Worm (Caenorhabditis elegans) whole organism, L1 larva: ENCODE measurements around the gene pgp-4.

Experiments used
- C04F5.9 ChIP-seq: sonication (generic microtip); optimal IDR thresholded peaks from 2 replicates; lab custom pipeline; 2016; ENCODE audit warnings: missing genetic modification characterization, missing compliant biosample characterization
- C34B4.2 ChIP-seq: sonication (generic microtip); optimal IDR thresholded peaks from 2 replicates; lab custom pipeline; 2017; ENCODE audit warnings: mild to moderate bottlenecking, missing genetic modification characterization, missing compliant biosample characterization
- alr-1 ChIP-seq: fragments of 200-800 bp; sonication (Bioruptor generic); optimal IDR thresholded peaks from 2 replicates; lab custom pipeline; 2018; ENCODE audit warnings: borderline replicate concordance, mild to moderate bottlenecking, missing genetic modification characterization, missing compliant biosample characterization
- blmp-1 ChIP-seq: fragments of 150-350 bp; optimal IDR thresholded peaks from 2 replicates; lab custom pipeline; 2014; ENCODE audit warnings: missing biosample characterization, missing genetic modification characterization
- ceh-63 ChIP-seq: fragments of 200-800 bp; sonication (Bioruptor generic); optimal IDR thresholded peaks from 2 replicates; lab custom pipeline; 2018; ENCODE audit warnings: mild to moderate bottlenecking, missing genetic modification characterization, missing compliant biosample characterization
- ceh-90 ChIP-seq: sonication (generic microtip); optimal IDR thresholded peaks from 2 replicates; lab custom pipeline; 2016; ENCODE audit warnings: missing genetic modification characterization, missing compliant biosample characterization
- efl-1 ChIP-seq, 4 experiments: fragments of 150-350 bp; optimal IDR thresholded peaks in 3 of 4; peaks in 1 of 4; 1 replicate in 1 of 4; 2 replicates in 3 of 4; lab custom pipeline; 2014; ENCODE audit warnings: missing biosample characterization in 2 of 4, missing genetic modification characterization in 2 of 4, missing genetic modification reagents in 2 of 4
- egl-27 ChIP-seq, 2 experiments: fragments of 150-350 bp in 1 of 2; sonication (generic microtip); optimal IDR thresholded peaks; 3 replicates each; lab custom pipeline; 2017 to 2018; ENCODE audit warnings: missing biosample characterization in 2 of 2, missing genetic modification characterization in 2 of 2, missing genetic modification reagents in 2 of 2
- elt-2 ChIP-seq: sonication (generic microtip); optimal IDR thresholded peaks from 2 replicates; lab custom pipeline; 2016; ENCODE audit warnings: missing genetic modification characterization, mild to moderate bottlenecking, inconsistent platforms, missing compliant biosample characterization, missing genetic modification reagents
- ets-5 ChIP-seq: fragments of 200-800 bp; sonication (Bioruptor generic); IDR thresholded peaks from 2 replicates; pipeline ENCODE4 v1.3.6; 2022; ENCODE audit warnings: missing genetic modification characterization, missing compliant biosample characterization
- fkh-8 ChIP-seq: sonication (generic microtip); optimal IDR thresholded peaks from 2 replicates; lab custom pipeline; 2016; ENCODE audit warnings: mild to moderate bottlenecking, missing genetic modification characterization, missing compliant biosample characterization
- fos-1 ChIP-seq: fragments of 150-350 bp; optimal IDR thresholded peaks from 2 replicates; lab custom pipeline; 2014; ENCODE audit warnings: missing biosample characterization, missing genetic modification characterization
- isw-1 ChIP-seq: fragments of 200-800 bp; sonication (Bioruptor generic); IDR thresholded peaks from 2 replicates; pipeline ENCODE4 v1.3.6; 2022; ENCODE audit warnings: missing genetic modification characterization, missing compliant biosample characterization
- jun-1 ChIP-seq: fragments of 150-350 bp; optimal IDR thresholded peaks from 2 replicates; lab custom pipeline; 2014; ENCODE audit warnings: missing biosample characterization, missing genetic modification reagents, missing genetic modification characterization
- lin-14 ChIP-seq: fragments of 200-800 bp; sonication (Bioruptor generic); optimal IDR thresholded peaks from 2 replicates; lab custom pipeline; 2018; ENCODE audit warnings: mild to moderate bottlenecking, missing genetic modification characterization, moderate library complexity, missing compliant biosample characterization
- lin-15B ChIP-seq: fragments of 150-350 bp; sonication (generic microtip); optimal IDR thresholded peaks from 3 replicates; lab custom pipeline; 2014; ENCODE audit warnings: missing biosample characterization, missing genetic modification characterization
- lin-35 ChIP-seq, 2 experiments: fragments of 150-350 bp; optimal IDR thresholded peaks; 2 replicates each; lab custom pipeline; 2014; ENCODE audit warnings: missing biosample characterization in 2 of 2, missing genetic modification characterization in 2 of 2, missing genetic modification reagents in 2 of 2
- lir-3 ChIP-seq: sonication (generic microtip); optimal IDR thresholded peaks from 2 replicates; lab custom pipeline; 2016; ENCODE audit warnings: mild to moderate bottlenecking, missing genetic modification characterization, moderate library complexity, missing compliant biosample characterization; ENCODE audit not compliant: poor library complexity
- mab-9 ChIP-seq: fragments of 200-800 bp; sonication (Bioruptor generic); IDR thresholded peaks from 2 replicates; pipeline ENCODE4 v1.3.6; 2022; ENCODE audit warnings: missing genetic modification reagents, missing genetic modification characterization, missing compliant biosample characterization
- mep-1 ChIP-seq: fragments of 150-350 bp; optimal IDR thresholded peaks from 2 replicates; lab custom pipeline; 2014; ENCODE audit warnings: missing biosample characterization, missing genetic modification characterization
- nhr-237 ChIP-seq: fragments of 150-350 bp; optimal IDR thresholded peaks from 2 replicates; lab custom pipeline; 2014; ENCODE audit warnings: missing biosample characterization, missing genetic modification characterization
- nhr-28 ChIP-seq: fragments of 150-350 bp; optimal IDR thresholded peaks from 2 replicates; lab custom pipeline; 2014; ENCODE audit warnings: missing biosample characterization, missing genetic modification characterization
- nhr-47 ChIP-seq: sonication (generic microtip); optimal IDR thresholded peaks from 2 replicates; lab custom pipeline; 2016; ENCODE audit warnings: mild to moderate bottlenecking, missing genetic modification characterization, moderate library complexity, missing compliant biosample characterization
- nhr-84 ChIP-seq: sonication (generic microtip); optimal IDR thresholded peaks from 2 replicates; lab custom pipeline; 2017; ENCODE audit warnings: missing biosample characterization, missing genetic modification characterization
- skn-1 ChIP-seq: fragments of 150-350 bp; optimal IDR thresholded peaks from 2 replicates; lab custom pipeline; 2014; ENCODE audit warnings: missing biosample characterization, missing genetic modification characterization
- snu-23 ChIP-seq: sonication (generic microtip); optimal IDR thresholded peaks from 2 replicates; lab custom pipeline; 2016; ENCODE audit warnings: missing genetic modification characterization, missing compliant biosample characterization
- sup-37 ChIP-seq: fragments of 200-800 bp; sonication (Bioruptor generic); optimal IDR thresholded peaks from 2 replicates; lab custom pipeline; 2018; ENCODE audit warnings: mild to moderate bottlenecking, missing genetic modification characterization, missing compliant biosample characterization
- tbx-2 ChIP-seq: sonication (generic microtip); optimal IDR thresholded peaks from 2 replicates; lab custom pipeline; 2016; ENCODE audit warnings: missing genetic modification characterization, missing compliant biosample characterization
- tlp-1 ChIP-seq: fragments of 150-350 bp; optimal IDR thresholded peaks from 2 replicates; lab custom pipeline; 2014; ENCODE audit warnings: missing biosample characterization, missing genetic modification characterization
- unc-30 ChIP-seq: sonication (generic microtip); optimal IDR thresholded peaks from 2 replicates; lab custom pipeline; 2017; ENCODE audit warnings: missing biosample characterization, missing genetic modification characterization
- unc-86 ChIP-seq: sonication (generic microtip); optimal IDR thresholded peaks from 2 replicates; lab custom pipeline; 2016; ENCODE audit warnings: missing genetic modification characterization, missing compliant biosample characterization
- unc-98 ChIP-seq: fragments of 200-800 bp; sonication (Bioruptor generic); IDR thresholded peaks from 2 replicates; pipeline ENCODE4 v1.3.6; 2022; ENCODE audit warnings: missing genetic modification characterization, missing compliant biosample characterization
- vab-15 ChIP-seq: sonication (generic microtip); optimal IDR thresholded peaks from 2 replicates; lab custom pipeline; 2017; ENCODE audit warnings: missing genotype, mild to moderate bottlenecking, missing genetic modification characterization, missing compliant biosample characterization
- zip-4 ChIP-seq: fragments of 200-800 bp; sonication (Bioruptor generic); optimal IDR thresholded peaks from 2 replicates; lab custom pipeline; 2018; ENCODE audit warnings: mild to moderate bottlenecking, missing genetic modification characterization, moderate library complexity, missing compliant biosample characterization
- ztf-4 ChIP-seq: fragments of 150-350 bp; optimal IDR thresholded peaks from 2 replicates; lab custom pipeline; 2014; ENCODE audit warnings: missing biosample characterization, missing genetic modification characterization

pgp-4 gene

ce11 chrX:11315392-11315791 lies 42.2 kb upstream of the pgp-4 start, which contains the start of gene F08G12.11:
Gene F08G12.11 (minus strand): TSS chrX:11315572.
- TF ChIP-seq tbx-2 (tag; lab: Kevin White, UChicago): peak; percentile 43
- TF ChIP-seq C34B4.2 (tag; lab: Kevin White, UChicago): no peak

- TF ChIP-seq snu-23 (no peak), nhr-47 (tag; lab: Kevin White, UChicago) (no peak), isw-1 (GFP tag; lab: Robert Waterston, UW) (no peak), ceh-63 (GFP tag; lab: Kevin White, UChicago) (no peak)
These were observed 40.9 kb upstream of the pgp-4 start, which contains the start of gene nlp-57 for ce11 chrX:11316750-11317149. Gene nlp-57 (plus strand): TSS chrX:11317050.

ce11 chrX:11317939-11318338 lies 39.7 kb upstream of the pgp-4 start, which contains the start of gene hizr-1:
Gene hizr-1 (plus strand): TSS chrX:11318278.
- no peak for TF ChIP-seq unc-30
- no peak for TF ChIP-seq lir-3 (tag; lab: Kevin White, UChicago)
- TF ChIP-seq elt-2: peak; percentile 12

ce11 chrX:11323225-11323624 lies 34.4 kb upstream of the pgp-4 start:
- TF ChIP-seq elt-2 (peak; percentile 3), unc-30 (no peak), nhr-84 (no peak)

ce11 chrX:11324240-11324639 lies 33.4 kb upstream of the pgp-4 start, which contains the start of gene asm-2:
Gene asm-2 (minus strand): TSS chrX:11324251.
- TF ChIP-seq sup-37 (GFP tag; lab: Kevin White, UChicago): no peak
- TF ChIP-seq lin-14: peak; percentile 5
- TF ChIP-seq blmp-1: no peak
- no peak for TF ChIP-seq fkh-8 (tag; lab: Kevin White, UChicago)
- no peak for TF ChIP-seq ets-5 (GFP tag; lab: Robert Waterston, UW)
- no peak for TF ChIP-seq C04F5.9
- peak; percentile 73 for TF ChIP-seq elt-2
- no peak for TF ChIP-seq alr-1
- TF ChIP-seq lin-15B (tag; lab: Kevin White, UChicago): no peak
- TF ChIP-seq, all 84 proteins: peak for 2

ce11 chrX:11326827-11327226 lies 30.8 kb upstream of the pgp-4 start, which contains the start of gene ZK455.5:
Gene ZK455.5 (minus strand): TSS chrX:11326927.
- no peak for TF ChIP-seq fos-1 (tag; lab: Kevin White, UChicago)
- TF ChIP-seq blmp-1: peak; percentile 14

- TF ChIP-seq efl-1 (optimal IDR thresholded peaks at IDR 0.05; lab: Kevin White, UChicago) (no peak), efl-1 (GFP tag; optimal IDR thresholded peaks at IDR 0.05 in 1 of 2; lab: Kevin White, UChicago) (peak in 1 of 2 experiments; percentile 53), skn-1 (no peak), lin-14 (peak; percentile 63)
- TF ChIP-seq, all 84 proteins: peak for 2
These were observed 28.9 kb upstream of the pgp-4 start for ce11 chrX:11328710-11329109.

- TF ChIP-seq unc-98 (GFP tag; lab: Robert Waterston, UW) (no peak), jun-1 (tag; lab: Kevin White, UChicago) (no peak), unc-86 (tag; lab: Kevin White, UChicago) (no peak), egl-27 (tag; optimal IDR thresholded peaks at IDR 0.05; lab: Kevin White, UChicago) (no peak), tbx-2 (tag; lab: Kevin White, UChicago) (no peak), mab-9 (GFP tag; lab: Robert Waterston, UW) (no peak), tlp-1 (no peak), alr-1 (no peak), ceh-90 (tag; lab: Kevin White, UChicago) (no peak), nhr-28 (tag; lab: Kevin White, UChicago) (no peak), mep-1 (tag; lab: Kevin White, UChicago) (no peak), nhr-237 (no peak), ztf-4 (tag; lab: Kevin White, UChicago) (no peak), vab-15 (tag; lab: Kevin White, UChicago) (no peak), zip-4 (GFP tag; lab: Kevin White, UChicago) (no peak), lin-35 (GFP tag; optimal IDR thresholded peaks at IDR 0.05; lab: Kevin White, UChicago) (no peak)
These were observed 28.2 kb upstream of the pgp-4 start, which contains the start of gene npr-9 for ce11 chrX:11329424-11329823. Gene npr-9 (plus strand): TSS chrX:11329724.
